Fruit fly (Drosophila melanogaster) whole organism: Measurements from ENCODE around the gene Tengl3.

Experiments used
- CG8478 ChIP-seq: fragments of >200 bp; optimal IDR thresholded peaks from 2 replicates; lab custom pipeline; 2018; ENCODE audit warnings: inconsistent platforms
- EcR ChIP-seq, 2 experiments: fragments of >200 bp; optimal IDR thresholded peaks; 2 replicates each; lab custom pipeline; 2017; ENCODE audit warnings: missing biosample characterization in 2 of 2, missing genetic modification characterization in 2 of 2, missing genetic modification reagents in 2 of 2
- pan ChIP-seq: fragments of >200 bp; optimal IDR thresholded peaks from 2 replicates; lab custom pipeline; 2017

DNA sequence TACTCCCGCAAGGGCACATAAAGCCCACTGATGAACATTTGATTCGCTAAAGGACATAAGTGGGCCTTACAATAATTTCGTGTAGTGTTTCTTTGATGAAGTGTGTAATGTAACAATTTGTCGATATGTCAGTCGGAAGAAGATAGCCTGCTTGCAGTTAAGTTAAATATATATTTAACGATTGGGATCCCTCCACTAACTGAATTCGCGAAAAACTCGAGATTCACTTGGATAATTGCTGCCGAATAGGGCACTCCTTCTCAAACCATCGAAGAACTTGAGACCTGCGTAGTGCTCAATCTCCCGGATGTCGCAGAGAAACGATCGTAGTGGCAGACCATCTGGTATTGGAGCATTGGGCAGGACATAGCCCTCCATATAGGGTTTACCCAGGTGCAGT, at the start of gene Tengl3:
- TF ChIP-seq pan (lab: Kevin White, UChicago) = no peak
- no peak for TF ChIP-seq CG8478 (lab: Kevin White, UChicago)
- TF ChIP-seq EcR (GFP tag; optimal IDR thresholded peaks at IDR 0.05; lab: Kevin White, UChicago) = no peak
